Worm (Caenorhabditis elegans) whole organism, mixed stage, embryonic: ENCODE results near the gene Y97E10AR.4.

ENCODE experiments used
- elt-3 ChIP-seq: fragments of 150-350 bp; optimal IDR thresholded peaks from 2 replicates; lab custom pipeline; 2014; ENCODE audit warnings: missing biosample characterization, missing genetic modification characterization
- nhr-237 ChIP-seq: fragments of 150-350 bp; optimal IDR thresholded peaks from 2 replicates; lab custom pipeline; 2014; ENCODE audit warnings: missing biosample characterization, missing genetic modification characterization
- nhr-76 ChIP-seq: sonication (generic microtip); optimal IDR thresholded peaks from 2 replicates; lab custom pipeline; 2017; ENCODE audit warnings: missing biosample characterization, missing genetic modification characterization
- unc-62 ChIP-seq: fragments of 150-350 bp; optimal IDR thresholded peaks from 2 replicates; lab custom pipeline; 2014; ENCODE audit warnings: missing biosample characterization, missing genetic modification reagents, missing genetic modification characterization

- TF ChIP-seq nhr-76 = no peak
- TF ChIP-seq elt-3 (tag; lab: Kevin White, UChicago) = no peak
- no peak for TF ChIP-seq nhr-237 (tag; lab: Kevin White, UChicago)
- no peak for TF ChIP-seq unc-62
Measured at ce11 chrV:7995165-7995564, 14.9 kb downstream of the Y97E10AR.4 start.
